Fruit fly (Drosophila melanogaster): ENCODE measurements around the gene CG15172.

The CG15172 gene

DNA sequence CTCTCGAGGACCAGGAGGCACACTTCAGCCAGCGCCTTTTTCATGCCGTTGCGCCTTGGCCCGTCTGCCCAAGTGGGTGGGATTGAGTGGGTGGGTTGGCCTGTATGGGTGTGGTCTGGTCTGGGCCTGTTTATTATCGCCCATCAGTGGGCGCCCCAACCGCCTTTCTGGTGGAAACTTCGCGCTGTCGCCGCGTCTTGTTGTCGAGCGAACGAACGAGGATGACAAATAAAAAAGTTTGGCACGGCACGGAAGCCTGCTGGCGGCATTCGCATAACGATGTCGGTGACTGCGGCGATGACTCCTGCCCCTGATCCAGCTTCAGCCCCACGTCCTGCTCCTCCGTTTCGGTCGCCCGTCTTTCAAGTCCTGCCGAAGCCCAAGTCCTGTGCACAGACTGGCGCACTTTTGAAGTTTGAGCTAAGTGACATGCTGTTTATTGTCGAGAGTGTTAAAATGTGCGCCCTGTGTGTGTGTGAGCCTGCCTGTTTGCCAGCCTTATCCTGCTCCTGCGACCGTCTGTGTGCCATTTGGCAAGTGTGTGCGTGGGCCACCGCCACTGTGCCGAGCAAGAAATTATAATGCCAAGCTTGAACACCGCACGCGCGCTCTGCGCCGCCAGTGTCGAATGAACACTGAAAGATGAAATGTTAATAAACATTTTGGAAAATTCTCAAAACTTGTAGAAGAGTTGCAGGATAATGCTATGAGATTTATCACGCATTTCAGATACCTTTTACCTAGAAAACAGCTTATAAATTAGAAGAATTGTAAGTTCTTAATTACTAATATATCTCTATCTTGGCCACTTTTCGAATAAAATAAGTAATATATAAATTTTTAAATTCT is 8.0 kb upstream of the CG15172 start (continued):
- TF ChIP-seq CG10654 (GFP tag; optimal IDR thresholded peaks at IDR 0.05) (peak; percentile 11), dmrt99B (tag; optimal IDR thresholded peaks at IDR 0.05) (peak; percentile 88), chif (GFP tag; optimal IDR thresholded peaks at IDR 0.05) (peak in 1 of 2 experiments; percentile 8), lmd (GFP tag; IDR thresholded peaks at IDR 0.05) (peak; percentile 62), CG17568 (GFP tag; optimal IDR thresholded peaks at IDR 0.05) (peak; percentile 18), btn (GFP tag; optimal IDR thresholded peaks at IDR 0.05) (no peak), CG1529 (GFP tag; optimal IDR thresholded peaks at IDR 0.05) (peak; percentile 54), CkIIα-i1 (GFP tag; IDR thresholded peaks at IDR 0.05) (no peak), kay (GFP tag; optimal IDR thresholded peaks at IDR 0.05) (peak; percentile 27), Sry-δ (GFP tag; optimal IDR thresholded peaks at IDR 0.05) (no peak), bbx (GFP tag; IDR thresholded peaks at IDR 0.05; ENCODE audit: partially characterized antibody) (no peak), CG12219 (GFP tag; optimal IDR thresholded peaks at IDR 0.05) (peak; percentile 30), eve (GFP tag; optimal IDR thresholded peaks at IDR 0.05) (no peak), rib (GFP tag; IDR thresholded peaks at IDR 0.05) (no peak), row (GFP tag; IDR thresholded peaks at IDR 0.05) (peak; percentile 82), toy (GFP tag; IDR thresholded peaks at IDR 0.05) (no peak), ftz-f1 (GFP tag; optimal IDR thresholded peaks at IDR 0.05) (no peak), CG18262 (tag; optimal IDR thresholded peaks at IDR 0.05) (peak; percentile 73), CG17361 (GFP tag; IDR thresholded peaks at IDR 0.05) (peak; percentile 80; the same call in 2 of the 3 replicates), CG14050 (GFP tag; IDR thresholded peaks at IDR 0.05) (peak; percentile 13; the same call in 1 of the 3 replicates), sisA (GFP tag; IDR thresholded peaks at IDR 0.05) (peak; percentile 73), CG4730 (GFP tag; IDR thresholded peaks at IDR 0.05) (peak; percentile 16; the same call in 1 of the 2 replicates), CG43689 (GFP tag; IDR thresholded peaks at IDR 0.05) (no peak), CG12659 (GFP tag; optimal IDR thresholded peaks at IDR 0.05) (peak; percentile 86), CG2712 (tag; optimal IDR thresholded peaks at IDR 0.05) (peak; percentile 79), CG7987 (GFP tag; optimal IDR thresholded peaks at IDR 0.05) (no peak), sim (GFP tag; IDR thresholded peaks at IDR 0.05) (no peak), tap (tag; optimal IDR thresholded peaks at IDR 0.05) (peak; percentile 62), CG17912 (GFP tag; optimal IDR thresholded peaks at IDR 0.05) (peak; percentile 15), kni (GFP tag; optimal IDR thresholded peaks at IDR 0.05) (no peak), H15 (GFP tag; IDR thresholded peaks at IDR 0.05) (0 out of 3 replicates have a peak, but pooled peaks have one; percentile 16), Bdp1 (GFP tag; optimal IDR thresholded peaks at IDR 0.05) (no peak), seq (GFP tag; IDR thresholded peaks at IDR 0.05) (peak; percentile 35; the same call in 1 of the 2 replicates), bcd (GFP tag; optimal IDR thresholded peaks at IDR 0.05) (peak; percentile 80), YL-1 (GFP tag; optimal IDR thresholded peaks at IDR 0.05) (peak; percentile 6), so (GFP tag; IDR thresholded peaks at IDR 0.05) (peak; percentile 68; the same call in 1 of the 3 replicates), CG7745 (tag; optimal IDR thresholded peaks at IDR 0.05) (no peak), Hmx (GFP tag; optimal IDR thresholded peaks at IDR 0.05) (no peak), CG2202 (tag; optimal IDR thresholded peaks at IDR 0.05) (no peak), CG32767 (GFP tag; IDR thresholded peaks at IDR 0.05) (peak; percentile 61; the same call in 1 of the 2 replicates), prd (optimal IDR thresholded peaks at IDR 0.05) (no peak), prd (GFP tag; IDR thresholded peaks at IDR 0.05) (peak; percentile 74), CG8290 (GFP tag; optimal IDR thresholded peaks at IDR 0.05) (no peak), CG8290 (tag; optimal IDR thresholded peaks at IDR 0.05) (peak in 1 of 2 experiments; percentile 25), Ptx1 (GFP tag; IDR thresholded peaks at IDR 0.05) (peak; percentile 73), Lpt (GFP tag; optimal IDR thresholded peaks at IDR 0.05) (no peak), CG31365 (tag; optimal IDR thresholded peaks at IDR 0.05) (no peak), br (optimal IDR thresholded peaks at IDR 0.05) (no peak), twi (tag; optimal IDR thresholded peaks at IDR 0.05) (peak; percentile 39), Nf-YC (tag; optimal IDR thresholded peaks at IDR 0.05) (peak; percentile 76), amos (GFP tag; IDR thresholded peaks at IDR 0.05; ENCODE audit: partially characterized antibody) (no peak)
